Worm (Caenorhabditis elegans): ENCODE data around the gene hlh-27.

DNA sequence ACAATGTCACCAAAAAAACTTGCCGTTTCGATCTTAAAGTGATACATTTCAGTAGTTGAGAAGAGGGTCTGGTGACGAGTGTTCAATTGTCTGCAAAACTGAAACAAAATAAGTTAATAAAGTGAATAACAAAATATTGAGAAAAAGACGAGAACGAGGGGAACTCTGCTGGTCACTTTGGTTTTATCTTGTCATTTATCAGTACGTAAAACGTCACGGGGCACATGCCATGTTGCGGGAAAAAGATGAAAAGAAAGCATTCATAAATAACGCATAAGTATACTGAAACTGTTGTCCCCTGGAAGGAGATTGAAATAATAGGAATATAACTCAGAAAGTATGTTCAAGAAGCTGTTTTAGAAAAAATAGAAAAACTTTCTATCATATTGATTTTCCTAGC, 25.2 kb downstream of the hlh-27 start, which contains the start of gene sahd-1:
- TF ChIP-seq sea-1 (GFP tag; conservative IDR thresholded peaks at IDR 0.05) (no peak), ama-1 (optimal IDR thresholded peaks at IDR 0.05) (no peak), flt-1 (GFP tag; IDR thresholded peaks at IDR 0.05) (no peak), tbx-37 (GFP tag; conservative IDR thresholded peaks at IDR 0.05) (no peak), ets-7 (tag; optimal IDR thresholded peaks at IDR 0.05) (no peak), hmbx-1 (tag; optimal IDR thresholded peaks at IDR 0.05) (no peak), ceh-36 (tag; optimal IDR thresholded peaks at IDR 0.05) (no peak), scrt-1 (GFP tag; IDR thresholded peaks at IDR 0.05) (no peak), hmg-4 (GFP tag; optimal IDR thresholded peaks at IDR 0.05) (no peak), B0310.2 (tag; optimal IDR thresholded peaks at IDR 0.05) (no peak), aly-1 (tag; optimal IDR thresholded peaks at IDR 0.05) (no peak), tra-4 (tag; optimal IDR thresholded peaks at IDR 0.05) (no peak)
